Fruit fly (Drosophila melanogaster) Kc167 (cell line): ENCODE measurements around the gene CG42541.

Experiments used
- Myc ChIP-seq: fragments of >200 bp; optimal IDR thresholded peaks from 2 replicates; lab custom pipeline; 2017; ENCODE audit warnings: missing external identifiers
- Sin3A ChIP-seq: fragments of >200 bp; optimal IDR thresholded peaks from 2 replicates; lab custom pipeline; 2018; ENCODE audit warnings: missing external identifiers
- h ChIP-seq: fragments of >200 bp; optimal IDR thresholded peaks from 3 replicates; lab custom pipeline; 2018; ENCODE audit warnings: missing external identifiers
- insv ChIP-seq: fragments of >200 bp; optimal IDR thresholded peaks from 3 replicates; lab custom pipeline; 2018; ENCODE audit warnings: missing external identifiers
- psq ChIP-seq: fragments of >200 bp; optimal IDR thresholded peaks from 2 replicates; lab custom pipeline; 2017; ENCODE audit warnings: missing external identifiers
- ttk ChIP-seq: sonication (Bioruptor generic); optimal IDR thresholded peaks from 2 replicates; lab custom pipeline; 2017; ENCODE audit warnings: missing external identifiers

Gene CG42541

dm6 chrX:3866844-3867457 lies 63.4 kb downstream of the CG42541 start:
- TF ChIP-seq ttk (lab: Kevin White, UChicago) (no peak), insv (lab: Kevin White, UChicago) (no peak), psq (lab: Kevin White, UChicago) (no peak), h (lab: Kevin White, UChicago) (no peak), Sin3A (lab: Kevin White, UChicago) (no peak), Myc (lab: Kevin White, UChicago) (no peak)

DNA sequence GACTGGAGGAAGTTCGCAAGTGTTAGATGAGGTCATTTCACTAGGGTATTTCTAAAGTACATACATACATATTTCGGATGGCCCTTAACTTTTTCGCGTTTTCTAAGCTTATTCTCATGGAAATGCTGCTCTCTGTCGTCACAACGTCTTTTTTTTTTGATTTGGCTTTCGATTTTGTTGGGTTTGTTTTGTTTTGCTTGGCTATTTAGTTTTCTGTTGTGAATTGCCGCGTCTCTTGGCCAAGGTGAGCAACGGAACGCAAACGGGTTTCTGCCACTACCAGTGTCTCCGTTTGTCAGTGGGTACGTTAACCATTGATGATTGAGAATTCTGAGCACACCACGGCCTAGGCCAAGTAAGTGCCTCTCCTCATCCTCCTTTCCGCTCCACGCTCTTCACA lies 64.3 kb downstream of the CG42541 start:
- TF ChIP-seq insv (lab: Kevin White, UChicago) (no peak), ttk (lab: Kevin White, UChicago) (no peak), Sin3A (lab: Kevin White, UChicago) (no peak), Myc (lab: Kevin White, UChicago) (no peak), h (lab: Kevin White, UChicago) (no peak), psq (lab: Kevin White, UChicago) (no peak)

DNA sequence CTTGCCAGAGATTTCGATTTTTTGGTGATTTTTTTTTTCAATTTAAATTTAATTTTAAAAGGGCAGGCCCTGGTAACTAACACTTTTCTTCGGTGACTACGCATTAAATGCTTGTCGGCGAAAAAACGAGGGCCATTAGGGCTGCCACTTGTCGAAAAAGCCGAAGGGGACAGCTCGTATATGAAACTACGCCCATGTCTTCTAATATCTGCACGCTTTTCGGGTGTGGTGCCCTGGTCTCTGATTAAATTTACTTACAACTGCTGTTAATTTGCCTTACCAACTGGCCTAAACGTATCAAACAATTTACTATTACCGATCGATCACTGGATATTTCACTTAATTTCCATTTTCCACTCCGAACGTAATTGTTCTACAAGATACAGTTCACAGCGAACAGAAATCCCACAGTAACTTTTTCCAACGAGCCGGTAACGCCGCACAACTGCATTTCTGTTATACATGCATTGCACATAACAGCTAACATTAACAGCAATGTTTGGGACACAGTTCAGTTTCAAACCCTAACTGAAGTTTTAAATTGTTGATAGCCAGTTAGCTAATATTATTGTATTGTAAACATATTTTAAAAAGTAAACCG lies 68.0 kb downstream of the CG42541 start:
- TF ChIP-seq Sin3A (lab: Kevin White, UChicago) = no peak

DNA sequence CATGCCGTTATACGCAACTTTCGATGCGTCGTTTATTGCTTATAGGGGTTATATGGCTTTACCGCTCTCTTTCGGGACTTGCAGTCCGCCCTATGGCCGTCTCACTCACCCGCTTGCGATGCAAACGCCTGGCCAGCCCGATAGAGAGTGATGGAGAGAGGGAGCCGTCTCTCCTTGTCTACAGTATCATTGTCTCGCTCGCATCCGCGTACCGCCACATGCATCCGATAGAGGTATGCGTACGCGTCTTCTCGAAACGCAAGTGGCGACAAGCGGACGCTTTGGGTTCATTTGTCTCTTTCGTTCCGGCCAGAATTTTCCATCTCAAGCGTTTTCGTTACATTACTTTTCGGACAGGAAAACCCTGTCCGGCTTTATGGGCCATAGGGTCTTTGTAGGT lies 69.2 kb downstream of the CG42541 start:
- TF ChIP-seq Sin3A (lab: Kevin White, UChicago) (no peak), insv (lab: Kevin White, UChicago) (no peak), h (lab: Kevin White, UChicago) (no peak), psq (lab: Kevin White, UChicago) (no peak), ttk (lab: Kevin White, UChicago) (no peak)

dm6 chrX:3849419-3850028 lies 80.9 kb downstream of the CG42541 start:
- TF ChIP-seq Sin3A (lab: Kevin White, UChicago) (no peak), insv (lab: Kevin White, UChicago) (no peak), ttk (lab: Kevin White, UChicago) (no peak), Myc (lab: Kevin White, UChicago) (no peak), psq (lab: Kevin White, UChicago) (no peak), h (lab: Kevin White, UChicago) (no peak)

dm6 chrX:3846393-3846792 lies 84.0 kb downstream of the CG42541 start:
- TF ChIP-seq insv (lab: Kevin White, UChicago) (no peak), Myc (lab: Kevin White, UChicago) (no peak), Sin3A (lab: Kevin White, UChicago) (no peak), h (lab: Kevin White, UChicago) (no peak), psq (lab: Kevin White, UChicago) (no peak), ttk (lab: Kevin White, UChicago) (no peak)

DNA sequence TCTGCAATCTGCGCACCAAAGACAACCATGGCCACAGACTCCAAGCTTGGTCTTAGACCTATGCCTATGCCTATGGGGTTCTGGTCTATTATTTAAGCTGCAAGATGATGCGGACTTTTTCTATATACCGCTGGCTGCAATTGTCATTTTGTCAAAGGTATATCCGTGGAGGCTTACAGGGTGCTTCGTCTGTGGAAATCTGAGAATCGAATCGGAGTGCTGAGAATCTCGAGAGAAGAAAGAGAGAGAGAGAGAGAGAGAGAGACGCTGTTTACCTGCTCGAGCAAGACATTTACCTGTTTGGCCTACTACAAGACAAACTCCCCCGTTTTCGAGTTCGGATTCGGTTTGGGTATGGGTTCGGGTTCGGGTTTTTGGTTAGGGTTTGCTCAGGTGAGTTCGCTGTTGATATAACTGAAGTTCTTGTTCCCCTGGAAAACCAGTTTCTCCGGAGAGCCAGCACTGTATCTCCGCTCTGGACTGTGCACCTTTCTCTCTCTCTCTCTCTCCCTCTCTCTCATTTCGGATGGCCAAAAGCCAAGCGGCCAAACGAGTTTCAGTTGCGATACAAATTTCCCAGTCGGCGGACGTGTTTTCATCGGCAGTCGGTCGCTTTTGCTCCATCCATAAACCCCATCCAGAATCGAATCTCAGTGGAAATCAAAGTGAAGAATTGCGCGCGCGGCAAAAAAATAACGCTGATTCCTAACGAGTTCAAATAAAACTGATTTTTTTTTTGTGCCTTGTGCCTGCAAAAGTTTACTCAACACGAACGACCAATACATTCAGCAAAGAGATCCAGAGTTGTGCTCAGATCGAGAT lies 84.8 kb downstream of the CG42541 start:
- TF ChIP-seq h (lab: Kevin White, UChicago) (no peak), psq (lab: Kevin White, UChicago) (no peak), Myc (lab: Kevin White, UChicago) (no peak), insv (lab: Kevin White, UChicago) (no peak), ttk (lab: Kevin White, UChicago) (no peak)

DNA sequence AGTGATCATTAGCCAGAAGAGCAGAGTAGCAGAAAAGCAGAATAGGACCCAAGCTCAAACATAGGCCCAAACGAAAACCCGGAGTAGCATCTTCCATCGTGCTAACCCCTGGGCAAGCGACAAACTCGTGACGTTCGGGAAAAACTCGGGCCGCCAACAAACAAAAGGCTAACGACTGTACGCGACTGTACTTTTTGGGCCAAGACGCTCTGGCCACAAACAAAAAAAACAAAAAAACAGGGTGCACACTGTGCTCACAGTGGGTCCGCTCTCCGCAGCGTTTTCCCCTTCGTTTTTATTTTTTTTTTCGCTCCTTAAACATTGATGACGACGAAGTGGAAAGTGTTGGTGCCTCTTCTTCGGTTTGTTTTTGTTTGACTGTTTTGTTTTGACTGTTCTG lies 87.5 kb downstream of the CG42541 start:
- TF ChIP-seq ttk (lab: Kevin White, UChicago) (no peak), insv (lab: Kevin White, UChicago) (no peak), psq (lab: Kevin White, UChicago) (no peak), Sin3A (lab: Kevin White, UChicago) (no peak), Myc (lab: Kevin White, UChicago) (no peak), h (lab: Kevin White, UChicago) (no peak)
